Worm (Caenorhabditis elegans) whole organism, L4 larva: Measurements from ENCODE around the gene M03A1.3.

Experiments used
- F10B5.3 ChIP-seq: sonication (generic microtip); optimal IDR thresholded peaks from 2 replicates; lab custom pipeline; 2016; ENCODE audit warnings: mild to moderate bottlenecking, missing genetic modification characterization, missing compliant biosample characterization
- aly-2 ChIP-seq: sonication (generic microtip); optimal IDR thresholded peaks from 2 replicates; lab custom pipeline; 2018; ENCODE audit warnings: missing biosample characterization, missing genetic modification characterization
- ceh-28 ChIP-seq: fragments of 150-350 bp; optimal IDR thresholded peaks from 2 replicates; lab custom pipeline; 2014; ENCODE audit warnings: missing biosample characterization, missing genetic modification reagents, missing genetic modification characterization
- daf-8 ChIP-seq: fragments of 200-800 bp; sonication (Bioruptor generic); IDR thresholded peaks from 2 replicates; pipeline ENCODE4 v1.3.6; 2022; ENCODE audit warnings: missing genetic modification characterization, missing compliant biosample characterization
- dpl-1 ChIP-seq: fragments of 150-350 bp; optimal IDR thresholded peaks from 2 replicates; lab custom pipeline; 2014; ENCODE audit warnings: missing biosample characterization, missing genetic modification reagents, missing genetic modification characterization
- fkh-10 ChIP-seq: fragments of 150-350 bp; optimal IDR thresholded peaks from 2 replicates; lab custom pipeline; 2014; ENCODE audit warnings: missing biosample characterization, missing genetic modification reagents, missing genetic modification characterization
- lin-13 ChIP-seq: fragments of 150-350 bp; optimal IDR thresholded peaks from 2 replicates; lab custom pipeline; 2014; ENCODE audit warnings: missing biosample characterization, missing genetic modification reagents, missing genetic modification characterization
- lir-3 ChIP-seq: sonication (generic microtip); optimal IDR thresholded peaks from 2 replicates; lab custom pipeline; 2016; ENCODE audit warnings: mild to moderate bottlenecking, missing genetic modification characterization, missing compliant biosample characterization
- lsy-2 ChIP-seq, 2 experiments: fragments of 150-350 bp in 1 of 2; sonication (generic microtip) in 1 of 2; optimal IDR thresholded peaks; 2 replicates each; lab custom pipeline; 2014 to 2017; ENCODE audit warnings: missing biosample characterization in 2 of 2, missing genetic modification characterization in 2 of 2
- nhr-11 ChIP-seq: fragments of 150-350 bp; optimal IDR thresholded peaks from 2 replicates; lab custom pipeline; 2014; ENCODE audit warnings: missing biosample characterization, missing genetic modification characterization
- php-3 ChIP-seq: fragments of 200-800 bp; sonication (Bioruptor generic); IDR thresholded peaks from 2 replicates; pipeline ENCODE4 v1.3.6; 2022; ENCODE audit warnings: missing genetic modification reagents, missing genetic modification characterization, missing compliant biosample characterization
- skn-1 ChIP-seq: fragments of 150-350 bp; optimal IDR thresholded peaks from 2 replicates; lab custom pipeline; 2014; ENCODE audit warnings: missing biosample characterization, missing genetic modification characterization
- tag-97 ChIP-seq: fragments of 200-800 bp; sonication (Bioruptor generic); IDR thresholded peaks from 2 replicates; pipeline ENCODE4 v1.3.6; 2022; ENCODE audit warnings: missing genetic modification characterization, missing compliant biosample characterization
- ztf-11 ChIP-seq: fragments of 150-350 bp; optimal IDR thresholded peaks from 2 replicates; lab custom pipeline; 2014; ENCODE audit warnings: missing biosample characterization, missing genetic modification characterization

ce11 chrII:4584313-4584712 is 26.7 kb downstream of the M03A1.3 start:
- no peak for TF ChIP-seq php-3 (GFP tag; lab: Robert Waterston, UW)
- no peak for TF ChIP-seq daf-8
- TF ChIP-seq fkh-10 (GFP tag; lab: Kevin White, UChicago) = no peak
- no peak for TF ChIP-seq ztf-11
- no peak for TF ChIP-seq skn-1
- TF ChIP-seq lsy-2 (tag; optimal IDR thresholded peaks at IDR 0.05; lab: Kevin White, UChicago) = no peak
- TF ChIP-seq aly-2 = no peak
- TF ChIP-seq lir-3 (tag; lab: Kevin White, UChicago) = no peak
- TF ChIP-seq nhr-11 (tag; lab: Kevin White, UChicago) = no peak
- no peak for TF ChIP-seq ceh-28 (tag; lab: Kevin White, UChicago)
- no peak for TF ChIP-seq dpl-1
- no peak for TF ChIP-seq F10B5.3 (tag; lab: Kevin White, UChicago)
- TF ChIP-seq tag-97 (GFP tag; lab: Robert Waterston, UW) = no peak
- no peak for TF ChIP-seq lin-13
